Fruit fly (Drosophila melanogaster) whole organism, embryonic: ENCODE results near the gene hmw.

Experiments used
- Adf1 ChIP-seq: fragments of 200-800 bp; sonication (Bioruptor generic); IDR thresholded peaks from 2 replicates; pipeline ENCODE4 v1.3.6; 2022; ENCODE audit warnings: missing biosample characterization, missing genetic modification characterization
- Antp ChIP-seq: fragments of 200-800 bp; sonication (Bioruptor generic); optimal IDR thresholded peaks from 3 replicates; lab custom pipeline; 2016; ENCODE audit warnings: missing biosample characterization, missing genetic modification characterization
- B-H2 ChIP-seq: fragments of 200-800 bp; sonication (Bioruptor generic); optimal IDR thresholded peaks from 2 replicates; lab custom pipeline; 2018; ENCODE audit warnings: missing biosample characterization, mild to moderate bottlenecking, missing genetic modification characterization
- CG10959 ChIP-seq: fragments of 200-800 bp; sonication (Bioruptor generic); IDR thresholded peaks from 2 replicates; pipeline ENCODE4 v1.3.6; 2022; ENCODE audit warnings: missing biosample characterization, missing genetic modification characterization
- CG12071 ChIP-seq: fragments of 200-800 bp; sonication (Bioruptor generic); optimal IDR thresholded peaks from 3 replicates; lab custom pipeline; 2018; ENCODE audit warnings: missing biosample characterization, mild to moderate bottlenecking, missing genetic modification characterization
- CG13123 ChIP-seq: fragments of 200-800 bp; sonication (Bioruptor generic); optimal IDR thresholded peaks from 2 replicates; lab custom pipeline; 2016; ENCODE audit warnings: missing biosample characterization, missing genetic modification characterization
- CG13287 ChIP-seq: fragments of 200-800 bp; sonication (Bioruptor generic); IDR thresholded peaks from 2 replicates; pipeline ENCODE4 v1.3.6; 2022; ENCODE audit warnings: missing biosample characterization, missing genetic modification characterization; ENCODE audit not compliant: partially characterized antibody
- CG13424 ChIP-seq: fragments of 200-800 bp; sonication (Bioruptor generic); optimal IDR thresholded peaks from 2 replicates; lab custom pipeline; 2019; ENCODE audit warnings: missing biosample characterization, mild to moderate bottlenecking, missing genetic modification characterization, moderate library complexity
- CG13894 ChIP-seq: fragments of 200-800 bp; sonication (Bioruptor generic); optimal IDR thresholded peaks from 3 replicates; lab custom pipeline; 2018; ENCODE audit warnings: missing biosample characterization, mild to moderate bottlenecking, missing genetic modification characterization, moderate library complexity
- CG16863 ChIP-seq: fragments of 200-800 bp; sonication (Bioruptor generic); optimal IDR thresholded peaks from 3 replicates; lab custom pipeline; 2016; ENCODE audit warnings: missing biosample characterization, missing genetic modification characterization
- CG17359 ChIP-seq: fragments of 200-800 bp; sonication (Bioruptor generic); optimal IDR thresholded peaks from 3 replicates; lab custom pipeline; 2018; ENCODE audit warnings: missing biosample characterization, mild to moderate bottlenecking, missing genetic modification characterization, moderate library complexity
- CG3281 ChIP-seq: fragments of 200-800 bp; sonication (Bioruptor generic); optimal IDR thresholded peaks from 3 replicates; lab custom pipeline; 2017; ENCODE audit warnings: missing biosample characterization, mild to moderate bottlenecking, missing genetic modification characterization
- CG4360 ChIP-seq: fragments of 200-800 bp; sonication (Bioruptor generic); IDR thresholded peaks from 2 replicates; pipeline ENCODE4 v1.3.6; 2022; ENCODE audit warnings: missing biosample characterization, missing genetic modification characterization
- CG4820 ChIP-seq: fragments of 200-800 bp; sonication (Bioruptor generic); optimal IDR thresholded peaks from 3 replicates; lab custom pipeline; 2016; ENCODE audit warnings: missing biosample characterization, missing genetic modification characterization
- CG5180 ChIP-seq: fragments of 200-800 bp; sonication (Bioruptor generic); optimal IDR thresholded peaks from 3 replicates; lab custom pipeline; 2017; ENCODE audit warnings: missing biosample characterization, missing genetic modification characterization, mild to moderate bottlenecking, moderate library complexity, missing genetic modification reagents
- CG7271 ChIP-seq: fragments of 200-800 bp; sonication (Bioruptor generic); optimal IDR thresholded peaks from 2 replicates; lab custom pipeline; 2018; ENCODE audit warnings: missing biosample characterization, mild to moderate bottlenecking, missing genetic modification characterization, moderate library complexity
- CG7357 ChIP-seq: fragments of 200-800 bp; sonication (Bioruptor generic); IDR thresholded peaks from 3 replicates; pipeline ENCODE4 v1.3.6; 2022; ENCODE audit warnings: missing biosample characterization, missing genetic modification characterization
- CG7556 ChIP-seq: fragments of 200-800 bp; sonication (Bioruptor generic); optimal IDR thresholded peaks from 2 replicates; lab custom pipeline; 2017; ENCODE audit warnings: missing biosample characterization, mild to moderate bottlenecking, missing genetic modification characterization
- CG9215 ChIP-seq: fragments of 200-800 bp; sonication (Bioruptor generic); IDR thresholded peaks from 2 replicates; pipeline ENCODE4 v1.3.6; 2022; ENCODE audit warnings: missing biosample characterization, missing genetic modification characterization
- Dbx ChIP-seq: fragments of 200-800 bp; sonication (Bioruptor generic); IDR thresholded peaks from 3 replicates; pipeline ENCODE4 v1.3.6; 2022; ENCODE audit warnings: missing biosample characterization, missing genetic modification characterization
- E2f1 ChIP-seq: fragments of 200-800 bp; sonication (Bioruptor generic); IDR thresholded peaks from 2 replicates; pipeline ENCODE4 v1.3.6; 2022; ENCODE audit warnings: missing biosample characterization, missing genetic modification characterization
- Kr ChIP-seq: fragments of 200-800 bp; sonication (Bioruptor generic); optimal IDR thresholded peaks from 2 replicates; lab custom pipeline; 2017; ENCODE audit warnings: missing biosample characterization, mild to moderate bottlenecking, missing genetic modification characterization
- Poxn ChIP-seq: fragments of 200-800 bp; sonication (Bioruptor generic); IDR thresholded peaks from 2 replicates; pipeline ENCODE4 v1.3.6; 2022; ENCODE audit warnings: missing biosample characterization, missing genetic modification characterization
- Ravus ChIP-seq: fragments of 200-800 bp; sonication (Bioruptor generic); IDR thresholded peaks from 2 replicates; pipeline ENCODE4 v1.3.6; 2022; ENCODE audit warnings: missing biosample characterization, missing genetic modification characterization
- Sry-β ChIP-seq: fragments of 200-800 bp; sonication (Bioruptor generic); optimal IDR thresholded peaks from 2 replicates; lab custom pipeline; 2018; ENCODE audit warnings: missing biosample characterization, mild to moderate bottlenecking, missing genetic modification characterization, moderate library complexity
- Taf1 ChIP-seq: fragments of 200-800 bp; sonication (Bioruptor generic); IDR thresholded peaks from 2 replicates; pipeline ENCODE4 v1.3.6; 2022; ENCODE audit warnings: missing biosample characterization, missing genetic modification characterization
- Tbp ChIP-seq: fragments of >200 bp; optimal IDR thresholded peaks from 2 replicates; lab custom pipeline; 2018; ENCODE audit warnings: missing biosample characterization, missing genetic modification characterization
- YL-1 ChIP-seq: fragments of 200-800 bp; sonication (Bioruptor generic); optimal IDR thresholded peaks from 3 replicates; lab custom pipeline; 2017; ENCODE audit warnings: missing biosample characterization, mild to moderate bottlenecking, missing genetic modification characterization
- cg ChIP-seq: fragments of 200-800 bp; sonication (Bioruptor generic); optimal IDR thresholded peaks from 3 replicates; lab custom pipeline; 2019; ENCODE audit warnings: missing biosample characterization, mild to moderate bottlenecking, missing genetic modification characterization, moderate library complexity
- chinmo ChIP-seq: fragments of 200-800 bp; sonication (Bioruptor generic); IDR thresholded peaks from 4 replicates; pipeline ENCODE4 v1.3.6; 2022; ENCODE audit warnings: missing biosample characterization, missing genetic modification characterization; ENCODE audit not compliant: partially characterized antibody
- dpn ChIP-seq, 2 experiments: fragments of 200-800 bp; sonication (Bioruptor generic); optimal IDR thresholded peaks; 3 replicates each; lab custom pipeline; 2016; ENCODE audit warnings: missing biosample characterization in 2 of 2, missing genetic modification characterization in 2 of 2
- eyg ChIP-seq: fragments of 200-800 bp; sonication (Bioruptor generic); optimal IDR thresholded peaks from 3 replicates; lab custom pipeline; 2016; ENCODE audit warnings: missing biosample characterization, missing genetic modification characterization
- fd64A ChIP-seq: fragments of 200-800 bp; sonication (Bioruptor generic); optimal IDR thresholded peaks from 3 replicates; lab custom pipeline; 2018; ENCODE audit warnings: missing biosample characterization, mild to moderate bottlenecking, missing genetic modification characterization
- gt ChIP-seq: fragments of 200-800 bp; sonication (Bioruptor generic); IDR thresholded peaks from 2 replicates; pipeline ENCODE4 v1.3.6; 2022; ENCODE audit warnings: missing biosample characterization, missing genetic modification characterization
- jigr1 ChIP-seq: fragments of 200-800 bp; sonication (Bioruptor generic); IDR thresholded peaks from 3 replicates; pipeline ENCODE4 v1.3.6; 2022; ENCODE audit warnings: missing biosample characterization, missing genetic modification characterization
- kni ChIP-seq: fragments of 200-800 bp; sonication (Bioruptor generic); optimal IDR thresholded peaks from 3 replicates; lab custom pipeline; 2017; ENCODE audit warnings: mild to moderate bottlenecking, missing biosample characterization, missing genetic modification reagents, missing genetic modification characterization
- lilli ChIP-seq: fragments of 200-800 bp; sonication (Bioruptor generic); optimal IDR thresholded peaks from 3 replicates; lab custom pipeline; 2016; ENCODE audit warnings: missing biosample characterization, missing genetic modification characterization
- mld ChIP-seq: fragments of 200-800 bp; sonication (Bioruptor generic); IDR thresholded peaks from 3 replicates; pipeline ENCODE4 v1.3.6; 2022; ENCODE audit warnings: missing biosample characterization, missing genetic modification characterization; ENCODE audit not compliant: partially characterized antibody
- nau ChIP-seq: fragments of 200-800 bp; sonication (Bioruptor generic); optimal IDR thresholded peaks from 3 replicates; lab custom pipeline; 2017; ENCODE audit warnings: missing biosample characterization, mild to moderate bottlenecking, missing genetic modification characterization, missing genetic modification reagents
- nerfin-1 ChIP-seq: fragments of 200-800 bp; sonication (Bioruptor generic); optimal IDR thresholded peaks from 3 replicates; lab custom pipeline; 2019; ENCODE audit warnings: missing biosample characterization, mild to moderate bottlenecking, missing genetic modification characterization, moderate library complexity
- onecut ChIP-seq: fragments of 200-800 bp; sonication (Bioruptor generic); IDR thresholded peaks from 2 replicates; pipeline ENCODE4 v1.3.6; 2022; ENCODE audit warnings: missing biosample characterization, missing genetic modification characterization
- pan ChIP-seq, 4 experiments: fragments of >200 bp in 3 of 4; fragments of 200-800 bp in 1 of 4; sonication (Bioruptor generic) in 1 of 4; optimal IDR thresholded peaks in 3 of 4; IDR thresholded peaks in 1 of 4; 2 replicates each; pipeline versions ENCODE4 v1.3.6 to Lab custom; 2017 to 2022; ENCODE audit warnings: missing biosample characterization in 2 of 4, missing genetic modification characterization in 2 of 4, mixed read lengths in 1 of 4
- row ChIP-seq: fragments of 200-800 bp; sonication (Bioruptor generic); IDR thresholded peaks from 3 replicates; pipeline ENCODE4 v1.3.6; 2022; ENCODE audit warnings: missing biosample characterization, missing genetic modification characterization
- sc ChIP-seq, 3 experiments: fragments of >200 bp in 2 of 3; fragments of 200-800 bp in 1 of 3; sonication (Bioruptor generic) in 1 of 3; optimal IDR thresholded peaks; 2 replicates in 2 of 3; 3 replicates in 1 of 3; lab custom pipeline; 2017; ENCODE audit warnings: mild to moderate bottlenecking in 1 of 3, missing biosample characterization in 1 of 3, missing genetic modification characterization in 1 of 3, missing genetic modification reagents in 1 of 3
- sqz ChIP-seq: fragments of 200-800 bp; sonication (Bioruptor generic); optimal IDR thresholded peaks from 3 replicates; lab custom pipeline; 2018; ENCODE audit warnings: missing biosample characterization, mild to moderate bottlenecking, missing genetic modification characterization
- trh ChIP-seq: fragments of 200-800 bp; sonication (Bioruptor generic); optimal IDR thresholded peaks from 2 replicates; lab custom pipeline; 2016; ENCODE audit warnings: missing biosample characterization, missing genetic modification characterization
- unpg ChIP-seq: fragments of 200-800 bp; sonication (Bioruptor generic); optimal IDR thresholded peaks from 3 replicates; lab custom pipeline; 2018; ENCODE audit warnings: missing biosample characterization, mild to moderate bottlenecking, missing genetic modification characterization, moderate library complexity

The hmw gene

dm6 chr3R:18402549-18403429 lies 41.0 kb downstream of the hmw start, which contains the start of the genes Wdr37 and koko (continued):
- peak; percentile 96 for TF ChIP-seq Kr (GFP tag; lab: Kevin White, UChicago)
- TF ChIP-seq cg (GFP tag; lab: Kevin White, UChicago) = no peak
- TF ChIP-seq CG13287 (GFP tag; lab: Robert Waterston, UW) = peak; percentile 72
- peak; percentile 94 for TF ChIP-seq jigr1
- peak; percentile 24 for TF ChIP-seq CG12071 (GFP tag; lab: Kevin White, UChicago)
- TF ChIP-seq B-H2 (GFP tag; lab: Kevin White, UChicago) = peak; percentile 94
- peak; percentile 95 for TF ChIP-seq nerfin-1 (tag; lab: Kevin White, UChicago)
- TF ChIP-seq row (GFP tag; lab: Robert Waterston, UW) = peak; percentile 99
- peak; percentile 60; the same call in 1 of the 2 replicates for TF ChIP-seq CG4360 (GFP tag; lab: Robert Waterston, UW)
- TF ChIP-seq sc (optimal IDR thresholded peaks at IDR 0.05; lab: Kevin White, UChicago) = no peak
- TF ChIP-seq sc (GFP tag; optimal IDR thresholded peaks at IDR 0.05; lab: Kevin White, UChicago) = peak; percentile 92
- TF ChIP-seq CG7271 = peak; percentile 98
- peak; percentile 93 for TF ChIP-seq gt
- TF ChIP-seq Ravus (GFP tag; lab: Robert Waterston, UW) = peak; percentile 94
- peak; percentile 39 for TF ChIP-seq Sry-β
- peak; percentile 98 for TF ChIP-seq E2f1 (GFP tag; lab: Robert Waterston, UW)
- TF ChIP-seq CG3281 = peak; percentile 94
- peak; percentile 98 for TF ChIP-seq unpg
- TF ChIP-seq CG17359 (tag; lab: Kevin White, UChicago) = peak; percentile 97
- peak; percentile 52 for TF ChIP-seq CG5180 (GFP tag; lab: Kevin White, UChicago)
- no peak for TF ChIP-seq mld (GFP tag; lab: Robert Waterston, UW)
- TF ChIP-seq Poxn (GFP tag; lab: Robert Waterston, UW) = peak; percentile 94
- peak; percentile 83 for TF ChIP-seq CG16863 (GFP tag; lab: Kevin White, UChicago)
- TF ChIP-seq CG13123 = peak; percentile 95
- TF ChIP-seq onecut (GFP tag; lab: Robert Waterston, UW) = peak; percentile 89
- peak; percentile 27 for TF ChIP-seq kni (GFP tag; lab: Kevin White, UChicago)
- TF ChIP-seq CG4820 (GFP tag; lab: Kevin White, UChicago) = peak; percentile 94
- TF ChIP-seq trh (GFP tag; lab: Kevin White, UChicago) = peak; percentile 93
- TF ChIP-seq fd64A (GFP tag; lab: Kevin White, UChicago) = peak; percentile 19
- TF ChIP-seq Taf1 (GFP tag; lab: Robert Waterston, UW) = peak; percentile 93
- no peak for TF ChIP-seq Tbp (GFP tag; lab: Kevin White, UChicago)
- 0 out of 4 replicates have a peak, but pooled peaks have one; percentile 28 for TF ChIP-seq chinmo (GFP tag; lab: Robert Waterston, UW)
- peak; percentile 98 for TF ChIP-seq CG13424
- peak; percentile 99 for TF ChIP-seq Dbx (GFP tag; lab: Robert Waterston, UW)
- no peak for TF ChIP-seq pan (optimal IDR thresholded peaks at IDR 0.05; lab: Kevin White, UChicago)
- TF ChIP-seq pan (GFP tag; optimal IDR thresholded peaks at IDR 0.05 in 1 of 2, IDR thresholded peaks at IDR 0.05 in 1 of 2) = peak in 1 of 2 experiments; percentile 99
- TF ChIP-seq CG10959 (GFP tag; lab: Robert Waterston, UW) = peak; percentile 96
- TF ChIP-seq CG7357 (GFP tag; lab: Robert Waterston, UW) = peak; percentile 93
- peak; percentile 91 for TF ChIP-seq lilli (GFP tag; lab: Kevin White, UChicago)
- peak; percentile 97 for TF ChIP-seq CG9215 (GFP tag; lab: Robert Waterston, UW)
- TF ChIP-seq YL-1 (GFP tag; lab: Kevin White, UChicago) = peak; percentile 72
- TF ChIP-seq Adf1 (GFP tag; lab: Robert Waterston, UW) = peak; percentile 84
- TF ChIP-seq CG13894 (tag; lab: Kevin White, UChicago) = peak; percentile 92
- peak; percentile 83 for TF ChIP-seq nau (GFP tag; lab: Kevin White, UChicago)
- peak; percentile 58 for TF ChIP-seq eyg (GFP tag; lab: Kevin White, UChicago)
- peak; percentile 81 for TF ChIP-seq Antp
- TF ChIP-seq dpn (GFP tag; optimal IDR thresholded peaks at IDR 0.05; lab: Kevin White, UChicago) = peak; percentile 78 to 96
- peak; percentile 93 for TF ChIP-seq sqz
- TF ChIP-seq CG7556 (GFP tag; lab: Kevin White, UChicago) = peak; percentile 97
